Fruit fly (Drosophila melanogaster) whole organism, embryonic: ENCODE results near the gene CG33723.
A peak's percentile ranks its signal among the peaks of the same experiment; 100 is the strongest.

ENCODE experiments used
- Abd-B ChIP-seq: fragments of 200-800 bp; sonication (Bioruptor generic); optimal IDR thresholded peaks from 2 replicates; lab custom pipeline; 2018; ENCODE audit warnings: missing biosample characterization, mild to moderate bottlenecking, missing genetic modification characterization, moderate library complexity
- Atf3 ChIP-seq: fragments of 200-800 bp; sonication (Bioruptor generic); optimal IDR thresholded peaks from 3 replicates; lab custom pipeline; 2016; ENCODE audit warnings: missing biosample characterization, missing genetic modification characterization
- CG10209 ChIP-seq: fragments of 200-800 bp; sonication (Bioruptor generic); optimal IDR thresholded peaks from 3 replicates; lab custom pipeline; 2017; ENCODE audit warnings: missing biosample characterization, mild to moderate bottlenecking, missing genetic modification characterization, missing genetic modification reagents
- CG10321 ChIP-seq: fragments of 200-800 bp; sonication (Bioruptor generic); IDR thresholded peaks from 2 replicates; pipeline ENCODE4 v1.3.6; 2022; ENCODE audit warnings: missing biosample characterization, missing genetic modification characterization
- CG10366 ChIP-seq: fragments of 200-800 bp; sonication (Bioruptor generic); IDR thresholded peaks from 2 replicates; pipeline ENCODE4 v1.3.6; 2022; ENCODE audit warnings: missing biosample characterization, missing genetic modification characterization
- CG10565 ChIP-seq: fragments of 200-800 bp; sonication (Bioruptor generic); optimal IDR thresholded peaks from 3 replicates; lab custom pipeline; 2016; ENCODE audit warnings: missing biosample characterization, mild to moderate bottlenecking, missing genetic modification characterization
- CG11723 ChIP-seq: fragments of 200-800 bp; sonication (Bioruptor generic); optimal IDR thresholded peaks from 2 replicates; lab custom pipeline; 2017; ENCODE audit warnings: missing biosample characterization, mild to moderate bottlenecking, missing genetic modification characterization
- CG13775 ChIP-seq: fragments of 200-800 bp; sonication (Bioruptor generic); optimal IDR thresholded peaks from 3 replicates; lab custom pipeline; 2017; ENCODE audit warnings: missing biosample characterization, mild to moderate bottlenecking, missing genetic modification characterization
- CG14710 ChIP-seq: fragments of 200-800 bp; sonication (Bioruptor generic); optimal IDR thresholded peaks from 3 replicates; lab custom pipeline; 2019; ENCODE audit warnings: missing biosample characterization, mild to moderate bottlenecking, missing genetic modification characterization, moderate library complexity
- CG14860 ChIP-seq: fragments of 200-800 bp; sonication (Bioruptor generic); IDR thresholded peaks from 3 replicates; pipeline ENCODE4 v1.3.6; 2022; ENCODE audit warnings: missing biosample characterization, missing genetic modification characterization; ENCODE audit not compliant: partially characterized antibody
- CG15011 ChIP-seq: fragments of 200-800 bp; sonication (Bioruptor generic); optimal IDR thresholded peaks from 3 replicates; lab custom pipeline; 2018; ENCODE audit warnings: missing biosample characterization, mild to moderate bottlenecking, missing genetic modification characterization
- CG15073 ChIP-seq: fragments of 200-800 bp; sonication (Bioruptor generic); optimal IDR thresholded peaks from 2 replicates; lab custom pipeline; 2016; ENCODE audit warnings: missing biosample characterization, missing genetic modification characterization
- CG15514 ChIP-seq: fragments of 200-800 bp; sonication (Bioruptor generic); optimal IDR thresholded peaks from 3 replicates; lab custom pipeline; 2017; ENCODE audit warnings: missing biosample characterization, missing genetic modification characterization, mild to moderate bottlenecking, moderate library complexity, missing genetic modification reagents
- CG1602 ChIP-seq: fragments of 200-800 bp; sonication (Bioruptor generic); optimal IDR thresholded peaks from 3 replicates; lab custom pipeline; 2016; ENCODE audit warnings: missing biosample characterization, missing genetic modification characterization
- CG1832 ChIP-seq: fragments of 200-800 bp; sonication (Bioruptor generic); optimal IDR thresholded peaks from 2 replicates; lab custom pipeline; 2017; ENCODE audit warnings: missing biosample characterization, mild to moderate bottlenecking, missing genetic modification characterization, inconsistent platforms
- CG2116 ChIP-seq: fragments of 200-800 bp; sonication (Bioruptor generic); optimal IDR thresholded peaks from 3 replicates; lab custom pipeline; 2018; ENCODE audit warnings: missing biosample characterization, mild to moderate bottlenecking, missing genetic modification characterization
- CG2202 ChIP-seq: fragments of 200-800 bp; sonication (Bioruptor generic); optimal IDR thresholded peaks from 2 replicates; lab custom pipeline; 2018; ENCODE audit warnings: missing biosample characterization, mild to moderate bottlenecking, missing genetic modification characterization
- CG2875 ChIP-seq: fragments of 200-800 bp; sonication (Bioruptor generic); optimal IDR thresholded peaks from 2 replicates; lab custom pipeline; 2017; ENCODE audit warnings: missing biosample characterization, mild to moderate bottlenecking, missing genetic modification characterization, missing genetic modification reagents
- CG2889 ChIP-seq: fragments of 200-800 bp; sonication (Bioruptor generic); IDR thresholded peaks from 3 replicates; pipeline ENCODE4 v1.3.6; 2022; ENCODE audit warnings: missing biosample characterization, missing genetic modification characterization
- CG30431 ChIP-seq: fragments of 200-800 bp; sonication (Bioruptor generic); optimal IDR thresholded peaks from 2 replicates; lab custom pipeline; 2017; ENCODE audit warnings: missing biosample characterization, missing genetic modification characterization
- CG3726 ChIP-seq: fragments of 200-800 bp; sonication (Bioruptor generic); IDR thresholded peaks from 3 replicates; pipeline ENCODE4, ENCODE4 v1.3.6; 2022; ENCODE audit warnings: missing biosample characterization, missing genetic modification characterization
- CG4282 ChIP-seq: fragments of 200-800 bp; sonication (Bioruptor generic); optimal IDR thresholded peaks from 2 replicates; lab custom pipeline; 2016; ENCODE audit warnings: missing biosample characterization, missing genetic modification characterization
- CG6689 ChIP-seq: fragments of 200-800 bp; sonication (Bioruptor generic); IDR thresholded peaks from 2 replicates; pipeline ENCODE4 v1.3.6; 2022; ENCODE audit warnings: missing biosample characterization, missing genetic modification characterization
- CG7963 ChIP-seq: fragments of 200-800 bp; sonication (Bioruptor generic); IDR thresholded peaks from 3 replicates; pipeline ENCODE4 v1.3.6; 2022; ENCODE audit warnings: missing biosample characterization, missing genetic modification characterization; ENCODE audit not compliant: partially characterized antibody
- CG7987 ChIP-seq: fragments of 200-800 bp; sonication (Bioruptor generic); optimal IDR thresholded peaks from 2 replicates; lab custom pipeline; 2018; ENCODE audit warnings: missing biosample characterization, mild to moderate bottlenecking, missing genetic modification characterization, moderate library complexity
- CG9727 ChIP-seq: fragments of 200-800 bp; sonication (Bioruptor generic); optimal IDR thresholded peaks from 3 replicates; lab custom pipeline; 2017; ENCODE audit warnings: missing biosample characterization, mild to moderate bottlenecking, missing genetic modification characterization
- Gug ChIP-seq: fragments of 200-800 bp; sonication (Bioruptor generic); IDR thresholded peaks from 4 replicates; pipeline ENCODE4 v1.3.6; 2022; ENCODE audit warnings: missing biosample characterization, missing genetic modification characterization
- HLH4C ChIP-seq: fragments of 200-800 bp; sonication (Bioruptor generic); IDR thresholded peaks from 3 replicates; pipeline ENCODE4 v1.3.6; 2022; ENCODE audit warnings: missing biosample characterization, missing genetic modification characterization; ENCODE audit not compliant: partially characterized antibody
- HLH54F ChIP-seq: fragments of 200-800 bp; sonication (Bioruptor generic); optimal IDR thresholded peaks from 3 replicates; lab custom pipeline; 2016; ENCODE audit warnings: missing biosample characterization, missing genetic modification characterization
- Hand ChIP-seq: fragments of 200-800 bp; sonication (Bioruptor generic); optimal IDR thresholded peaks from 2 replicates; lab custom pipeline; 2017; ENCODE audit warnings: mild to moderate bottlenecking, missing biosample characterization, missing genetic modification reagents, missing genetic modification characterization
- Lpt ChIP-seq: fragments of >200 bp; optimal IDR thresholded peaks from 2 replicates; lab custom pipeline; 2018; ENCODE audit warnings: missing biosample characterization, missing genetic modification characterization
- Med ChIP-seq: fragments of 200-800 bp; sonication (Bioruptor generic); peaks from one replicate; lab custom pipeline; 2016; ENCODE audit warnings: missing biosample characterization, missing genetic modification characterization, mild to moderate bottlenecking, inconsistent platforms, moderate library complexity
- Ravus ChIP-seq: fragments of 200-800 bp; sonication (Bioruptor generic); IDR thresholded peaks from 2 replicates; pipeline ENCODE4 v1.3.6; 2022; ENCODE audit warnings: missing biosample characterization, missing genetic modification characterization
- Vsx1 ChIP-seq: fragments of 200-800 bp; sonication (Bioruptor generic); optimal IDR thresholded peaks from 2 replicates; lab custom pipeline; 2017; ENCODE audit warnings: missing biosample characterization, mild to moderate bottlenecking, missing genetic modification characterization, missing genetic modification reagents
- cad ChIP-seq: fragments of >200 bp; optimal IDR thresholded peaks from 2 replicates; lab custom pipeline; 2017; ENCODE audit warnings: missing biosample characterization, missing genetic modification characterization
- dan ChIP-seq: fragments of 200-800 bp; sonication (Bioruptor generic); IDR thresholded peaks from 2 replicates; pipeline ENCODE4 v1.3.6; 2022; ENCODE audit warnings: missing biosample characterization, missing genetic modification characterization
- disco-r ChIP-seq: fragments of 200-800 bp; sonication (Bioruptor generic); optimal IDR thresholded peaks from 2 replicates; lab custom pipeline; 2016; ENCODE audit warnings: missing biosample characterization, missing genetic modification characterization
- dysf ChIP-seq: fragments of 200-800 bp; sonication (Bioruptor generic); IDR thresholded peaks from 3 replicates; pipeline ENCODE4 v1.3.6; 2022; ENCODE audit warnings: missing biosample characterization, missing genetic modification characterization
- fd96Cb ChIP-seq: fragments of 200-800 bp; sonication (Bioruptor generic); optimal IDR thresholded peaks from 2 replicates; lab custom pipeline; 2018; ENCODE audit warnings: missing biosample characterization, mild to moderate bottlenecking, missing genetic modification characterization, moderate library complexity
- fru ChIP-seq: fragments of >200 bp; optimal IDR thresholded peaks from 2 replicates; lab custom pipeline; 2017
- hth ChIP-seq: fragments of >200 bp; optimal IDR thresholded peaks from 2 replicates; lab custom pipeline; 2017; ENCODE audit warnings: inconsistent platforms
- jumu ChIP-seq: fragments of 200-800 bp; sonication (Bioruptor generic); optimal IDR thresholded peaks from 3 replicates; lab custom pipeline; 2016; ENCODE audit warnings: missing biosample characterization, missing genetic modification characterization
- mirr ChIP-seq: fragments of 200-800 bp; sonication (Bioruptor generic); optimal IDR thresholded peaks from 3 replicates; lab custom pipeline; 2018; ENCODE audit warnings: missing biosample characterization, mild to moderate bottlenecking, missing genetic modification characterization
- pros ChIP-seq: fragments of 200-800 bp; sonication (Bioruptor generic); optimal IDR thresholded peaks from 3 replicates; lab custom pipeline; 2019; ENCODE audit warnings: missing biosample characterization, mild to moderate bottlenecking, missing genetic modification characterization, moderate library complexity
- ranshi ChIP-seq: fragments of 200-800 bp; sonication (Bioruptor generic); IDR thresholded peaks from 2 replicates; pipeline ENCODE4 v1.3.6; 2022; ENCODE audit warnings: missing biosample characterization, missing genetic modification characterization
- salm ChIP-seq: fragments of 200-800 bp; sonication (Bioruptor generic); optimal IDR thresholded peaks from 2 replicates; lab custom pipeline; 2018; ENCODE audit warnings: missing biosample characterization, mild to moderate bottlenecking, missing genetic modification characterization
- sens ChIP-seq: fragments of 200-800 bp; sonication (Bioruptor generic); peaks from one replicate; lab custom pipeline; 2016; ENCODE audit warnings: missing biosample characterization, missing genetic modification characterization
- sens-2 ChIP-seq: fragments of 200-800 bp; sonication (Bioruptor generic); IDR thresholded peaks from 2 replicates; pipeline ENCODE4 v1.3.6; 2022; ENCODE audit warnings: missing biosample characterization, missing genetic modification characterization
- toy ChIP-seq: fragments of 200-800 bp; sonication (Bioruptor generic); IDR thresholded peaks from 2 replicates; pipeline ENCODE4 v1.3.6; 2022; ENCODE audit warnings: missing biosample characterization, missing genetic modification characterization
- unpg ChIP-seq: fragments of 200-800 bp; sonication (Bioruptor generic); optimal IDR thresholded peaks from 3 replicates; lab custom pipeline; 2018; ENCODE audit warnings: missing biosample characterization, mild to moderate bottlenecking, missing genetic modification characterization, moderate library complexity
- vvl ChIP-seq: fragments of 200-800 bp; sonication (Bioruptor generic); IDR thresholded peaks from 2 replicates; pipeline ENCODE4 v1.3.6; 2022; ENCODE audit warnings: missing biosample characterization, missing genetic modification characterization

Gene CG33723

dm6 chr2L:9430992-9431602 lies 9.4 kb downstream of the CG33723 start, which contains the start of the genes FucTB and scat (continued):
- TF ChIP-seq HLH4C (GFP tag; lab: Robert Waterston, UW) (peak; percentile 61; the same call in 2 of the 3 replicates), CG2889 (GFP tag; lab: Robert Waterston, UW) (peak; percentile 87), ranshi (peak; percentile 87), mirr (GFP tag; lab: Kevin White, UChicago) (no peak), vvl (GFP tag; lab: Robert Waterston, UW) (peak; percentile 92), CG10321 (GFP tag; lab: Robert Waterston, UW) (peak; percentile 68), CG10565 (GFP tag; lab: Kevin White, UChicago) (no peak), CG7963 (no peak), CG2116 (GFP tag; lab: Kevin White, UChicago) (peak; percentile 59), CG14710 (tag; lab: Kevin White, UChicago) (peak; percentile 95), CG2875 (GFP tag; lab: Kevin White, UChicago) (peak; percentile 75), CG4282 (GFP tag; lab: Kevin White, UChicago) (peak; percentile 44), CG1602 (GFP tag; lab: Kevin White, UChicago) (peak; percentile 94), Hand (GFP tag; lab: Kevin White, UChicago) (peak; percentile 47), sens (GFP tag; lab: Kevin White, UChicago) (peak; percentile 70), Atf3 (GFP tag; lab: Kevin White, UChicago) (peak; percentile 58), CG7987 (peak; percentile 60), Vsx1 (peak; percentile 70), CG10209 (GFP tag; lab: Kevin White, UChicago) (peak; percentile 94), Ravus (GFP tag; lab: Robert Waterston, UW) (peak; percentile 52), disco-r (no peak), CG1832 (GFP tag; lab: Kevin White, UChicago) (no peak), CG15073 (GFP tag; lab: Kevin White, UChicago) (peak; percentile 52), CG14860 (no peak), CG10366 (GFP tag; lab: Robert Waterston, UW) (peak; percentile 89), CG6689 (GFP tag; lab: Robert Waterston, UW) (peak; percentile 94), Gug (GFP tag; lab: Robert Waterston, UW) (peak; percentile 96), dan (peak; percentile 76), hth (lab: Kevin White, UChicago) (no peak), jumu (GFP tag; lab: Kevin White, UChicago) (peak; percentile 40), CG9727 (GFP tag; lab: Kevin White, UChicago) (peak; percentile 96), Med (peak; percentile 85), fru (lab: Kevin White, UChicago) (no peak), pros (GFP tag; lab: Kevin White, UChicago) (no peak), Lpt (GFP tag; lab: Kevin White, UChicago) (no peak), cad (GFP tag; lab: Kevin White, UChicago) (no peak), Abd-B (GFP tag; lab: Kevin White, UChicago) (peak; percentile 95), salm (tag; lab: Kevin White, UChicago) (peak; percentile 51), unpg (GFP tag; lab: Kevin White, UChicago) (peak; percentile 84), CG2202 (tag; lab: Kevin White, UChicago) (peak; percentile 72), HLH54F (GFP tag; lab: Kevin White, UChicago) (peak; percentile 77), CG15514 (GFP tag; lab: Kevin White, UChicago) (peak; percentile 78), CG15011 (GFP tag; lab: Kevin White, UChicago) (peak; percentile 57), dysf (GFP tag; lab: Robert Waterston, UW) (peak; percentile 95), fd96Cb (tag; lab: Kevin White, UChicago) (peak; percentile 89), CG11723 (GFP tag; lab: Kevin White, UChicago) (peak; percentile 90), CG3726 (GFP tag; lab: Robert Waterston, UW) (peak; percentile 84), toy (peak; percentile 71), CG13775 (GFP tag; lab: Kevin White, UChicago) (peak; percentile 98), sens-2 (no peak), CG30431 (GFP tag; lab: Kevin White, UChicago) (peak; percentile 92)
